Worm (Caenorhabditis elegans) whole organism, L4/young adult: ENCODE measurements around the gene irld-21.

Source experiments
- W03F9.2 ChIP-seq: fragments of 150-350 bp; optimal IDR thresholded peaks from 2 replicates; lab custom pipeline; 2014; ENCODE audit warnings: missing biosample characterization, missing genetic modification characterization
- dao-5 ChIP-seq: sonication (generic microtip); optimal IDR thresholded peaks from 2 replicates; lab custom pipeline; 2016; ENCODE audit warnings: missing genotype, missing genetic modification characterization, moderate library complexity, missing compliant biosample characterization
- him-1 ChIP-seq: sonication (generic microtip); optimal IDR thresholded peaks from 2 replicates; lab custom pipeline; 2016; ENCODE audit warnings: missing genotype, missing genetic modification reagents, missing genetic modification characterization, missing compliant biosample characterization

DNA sequence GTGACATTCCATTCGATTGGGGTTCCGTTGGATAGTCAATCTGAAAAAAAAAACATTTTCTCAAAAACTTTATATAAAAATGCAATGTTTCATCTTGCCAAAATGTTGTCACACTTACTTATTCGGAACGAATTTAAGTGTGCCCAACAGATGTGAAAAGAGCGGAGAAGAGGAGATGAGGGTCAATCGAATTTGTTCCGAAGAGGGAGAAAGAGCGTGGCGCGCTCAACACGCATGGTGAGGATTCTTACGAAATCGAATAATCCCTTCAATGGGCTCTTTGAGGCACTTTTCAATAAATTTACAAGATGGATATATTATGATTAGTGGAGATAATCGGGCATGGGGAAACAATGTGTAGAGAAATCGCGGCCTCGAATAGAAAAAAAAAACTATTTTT is 48.7 kb upstream of the irld-21 start:
- TF ChIP-seq him-1 (tag; lab: Kevin White, UChicago): no peak
- no peak for TF ChIP-seq W03F9.2
- TF ChIP-seq dao-5: no peak
